Worm (Caenorhabditis elegans) whole organism, L4/young adult: ENCODE results near the gene srd-44.

Source experiments
- W03F9.2 ChIP-seq: fragments of 150-350 bp; optimal IDR thresholded peaks from 2 replicates; lab custom pipeline; 2014; ENCODE audit warnings: missing biosample characterization, missing genetic modification characterization
- dao-5 ChIP-seq: sonication (generic microtip); optimal IDR thresholded peaks from 2 replicates; lab custom pipeline; 2016; ENCODE audit warnings: missing genotype, missing genetic modification characterization, moderate library complexity, missing compliant biosample characterization
- him-1 ChIP-seq: sonication (generic microtip); optimal IDR thresholded peaks from 2 replicates; lab custom pipeline; 2016; ENCODE audit warnings: missing genotype, missing genetic modification reagents, missing genetic modification characterization, missing compliant biosample characterization

ce11 chrX:12337846-12338490 is at the start of gene srd-44:
- TF ChIP-seq W03F9.2 (tag; lab: Kevin White, UChicago) (no peak), him-1 (tag; lab: Kevin White, UChicago) (no peak), dao-5 (tag; lab: Kevin White, UChicago) (no peak)
